Fruit fly (Drosophila melanogaster): Measurements from ENCODE around the gene CG32365.

CG32365 gene

DNA sequence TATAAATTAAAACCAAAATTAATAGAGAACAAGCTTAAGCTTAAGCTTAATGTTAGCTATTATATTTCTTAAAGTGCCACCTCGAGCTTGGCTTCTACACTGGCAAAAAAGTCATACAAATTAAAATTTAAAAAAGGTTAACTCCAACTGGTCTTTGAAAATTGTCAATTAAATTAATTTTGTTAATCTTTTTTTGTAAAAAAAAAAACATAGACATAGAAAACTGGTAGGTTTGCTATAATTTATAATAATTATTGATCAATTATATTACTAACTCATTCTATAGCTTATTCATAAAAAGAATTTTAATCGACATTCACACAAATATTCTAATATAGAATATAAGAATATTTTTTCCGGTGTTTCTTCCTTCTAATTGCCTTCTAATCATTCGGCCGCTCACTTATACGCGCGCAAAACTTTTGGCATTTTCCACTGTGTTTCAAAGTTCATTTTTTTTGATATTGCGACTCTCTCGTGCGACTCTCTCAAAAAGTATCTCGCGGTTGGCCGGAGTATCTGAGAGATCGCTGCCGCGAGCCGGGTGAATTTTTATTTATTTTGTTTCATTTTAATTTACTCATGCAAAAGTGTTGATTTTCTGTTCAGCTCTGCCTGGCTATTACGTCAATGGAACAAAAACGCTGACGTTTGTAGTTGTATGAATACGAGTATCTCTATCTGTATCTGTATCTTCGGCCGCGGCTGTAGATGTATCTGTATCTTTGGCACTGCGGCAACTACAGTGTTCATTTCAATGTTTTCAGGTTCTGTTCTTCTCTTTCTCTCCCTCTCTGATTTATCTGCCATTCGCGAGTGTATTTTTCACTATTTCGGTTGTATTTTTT is 12.8 kb upstream of the CG32365 start (continued):
- TF ChIP-seq lmd (GFP tag; IDR thresholded peaks at IDR 0.05), result peak; percentile 81
- peak; percentile 95 for TF ChIP-seq Meics (GFP tag; optimal IDR thresholded peaks at IDR 0.05)
- TF ChIP-seq zf30C (GFP tag; optimal IDR thresholded peaks at IDR 0.05), result peak; percentile 62
- no peak for TF ChIP-seq repo (GFP tag; optimal IDR thresholded peaks at IDR 0.05)
- no peak for TF ChIP-seq HmgD (GFP tag; optimal IDR thresholded peaks at IDR 0.05)
- TF ChIP-seq MBD-R2 (GFP tag; IDR thresholded peaks at IDR 0.05), result peak; percentile 33; the same call in 1 of the 2 replicates
- no peak for TF ChIP-seq CG12219 (GFP tag; optimal IDR thresholded peaks at IDR 0.05)
- TF ChIP-seq CG1832 (GFP tag; optimal IDR thresholded peaks at IDR 0.05), result no peak
- TF ChIP-seq CG1024 (GFP tag; IDR thresholded peaks at IDR 0.05), result no peak
- no peak for TF ChIP-seq Hmx (GFP tag; optimal IDR thresholded peaks at IDR 0.05)
- no peak for TF ChIP-seq h (optimal IDR thresholded peaks at IDR 0.05)
- TF ChIP-seq sqz (GFP tag; optimal IDR thresholded peaks at IDR 0.05), result peak; percentile 26
- TF ChIP-seq tio (GFP tag; optimal IDR thresholded peaks at IDR 0.05), result peak; percentile 88
- peak; percentile 28 for TF ChIP-seq CG18476 (GFP tag; optimal IDR thresholded peaks at IDR 0.05)
- peak; percentile 70 for TF ChIP-seq H2.0 (GFP tag; IDR thresholded peaks at IDR 0.05)
- TF ChIP-seq Deaf1 (tag; optimal IDR thresholded peaks at IDR 0.05), result peak; percentile 8
- no peak for TF ChIP-seq Camta (GFP tag; optimal IDR thresholded peaks at IDR 0.05)
- no peak for TF ChIP-seq CG31365 (tag; optimal IDR thresholded peaks at IDR 0.05)
- no peak for TF ChIP-seq CG2129 (GFP tag; IDR thresholded peaks at IDR 0.05; ENCODE audit: partially characterized antibody)
- TF ChIP-seq CG14965 (GFP tag; optimal IDR thresholded peaks at IDR 0.05; ENCODE audit: borderline replicate concordance), result no peak
- TF ChIP-seq CG7963 (GFP tag; IDR thresholded peaks at IDR 0.05; ENCODE audit: partially characterized antibody), result no peak
- no peak; the same call in 1 of the 2 replicates for TF ChIP-seq Oaz (GFP tag; IDR thresholded peaks at IDR 0.05)
- no peak for TF ChIP-seq Hr39 (optimal IDR thresholded peaks at IDR 0.05)
- no peak for TF ChIP-seq Sry-β (GFP tag; optimal IDR thresholded peaks at IDR 0.05)
- TF ChIP-seq ewg (GFP tag; optimal IDR thresholded peaks at IDR 0.05), result peak; percentile 56
- no peak for TF ChIP-seq ato (GFP tag; IDR thresholded peaks at IDR 0.05; ENCODE audit: partially characterized antibody)
- TF ChIP-seq Gsc (GFP tag; IDR thresholded peaks at IDR 0.05), result no peak
- TF ChIP-seq zfh1 (GFP tag; IDR thresholded peaks at IDR 0.05), result peak; percentile 55; the same call in 1 of the 3 replicates
- TF ChIP-seq CG17361 (GFP tag; IDR thresholded peaks at IDR 0.05), result peak; percentile 87
- peak; percentile 77 for TF ChIP-seq Rfx (GFP tag; IDR thresholded peaks at IDR 0.05)
- no peak for TF ChIP-seq Doc3 (GFP tag; IDR thresholded peaks at IDR 0.05; ENCODE audit: partially characterized antibody)
- TF ChIP-seq fu2 (GFP tag; optimal IDR thresholded peaks at IDR 0.05), result peak; percentile 43
- no peak for TF ChIP-seq crc (GFP tag; optimal IDR thresholded peaks at IDR 0.05)
- TF ChIP-seq Dek (tag; optimal IDR thresholded peaks at IDR 0.05), result peak; percentile 84
- no peak for TF ChIP-seq nerfin-2 (GFP tag; IDR thresholded peaks at IDR 0.05; ENCODE audit: partially characterized antibody)
- TF ChIP-seq Asciz (GFP tag; optimal IDR thresholded peaks at IDR 0.05), result peak; percentile 81
- TF ChIP-seq dati (GFP tag; IDR thresholded peaks at IDR 0.05), result no peak
- TF ChIP-seq sens (GFP tag), result no peak
- TF ChIP-seq Spps (tag; optimal IDR thresholded peaks at IDR 0.05), result peak; percentile 55
- TF ChIP-seq CG15269 (tag; optimal IDR thresholded peaks at IDR 0.05), result peak; percentile 94
- no peak for TF ChIP-seq onecut (GFP tag; IDR thresholded peaks at IDR 0.05)
- no peak for TF ChIP-seq ERR (GFP tag; optimal IDR thresholded peaks at IDR 0.05)
- TF ChIP-seq CG17186 (GFP tag; optimal IDR thresholded peaks at IDR 0.05), result no peak
- TF ChIP-seq luna (GFP tag; optimal IDR thresholded peaks at IDR 0.05), result no peak
- TF ChIP-seq CG6791 (GFP tag; IDR thresholded peaks at IDR 0.05; ENCODE audit: partially characterized antibody), result no peak
- TF ChIP-seq hbn (GFP tag; IDR thresholded peaks at IDR 0.05; ENCODE audit: partially characterized antibody), result no peak
- no peak for TF ChIP-seq Med (GFP tag)
- peak; percentile 1 for TF ChIP-seq slou (GFP tag; optimal IDR thresholded peaks at IDR 0.05)
- TF ChIP-seq sisA (GFP tag; IDR thresholded peaks at IDR 0.05), result peak; percentile 64
- TF ChIP-seq CG9932 (GFP tag; IDR thresholded peaks at IDR 0.05), result peak; percentile 82

All from whole organism, embryonic.